Fruit fly (Drosophila melanogaster) whole organism, larva: ENCODE results near the gene betaTub65B.

ENCODE experiments used
- noc ChIP-seq: fragments of 200-800 bp; sonication (Bioruptor generic); optimal IDR thresholded peaks from 3 replicates; lab custom pipeline; 2019; ENCODE audit warnings: missing biosample characterization, mild to moderate bottlenecking, missing genetic modification characterization, moderate library complexity

The betaTub65B gene

dm6 chr3L:6550978-6551339 lies 20.4 kb downstream of the betaTub65B start:
- no peak for TF ChIP-seq noc (tag; lab: Kevin White, UChicago)

- peak; percentile 67 for TF ChIP-seq noc (tag; lab: Kevin White, UChicago)
Measured at dm6 chr3L:6551816-6552371, 21.4 kb downstream of the betaTub65B start.

- no peak for TF ChIP-seq noc (tag; lab: Kevin White, UChicago)
Measured at dm6 chr3L:6552420-6552819, 21.9 kb downstream of the betaTub65B start.

- peak; percentile 99 for TF ChIP-seq noc (tag; lab: Kevin White, UChicago)
Measured at dm6 chr3L:6552968-6553402, 22.5 kb downstream of the betaTub65B start.

dm6 chr3L:6554056-6554739 lies 23.7 kb downstream of the betaTub65B start:
- TF ChIP-seq noc (tag; lab: Kevin White, UChicago): no peak

dm6 chr3L:6556221-6556620 lies 25.7 kb downstream of the betaTub65B start:
- TF ChIP-seq noc (tag; lab: Kevin White, UChicago): peak; percentile 6

- no peak for TF ChIP-seq noc (tag; lab: Kevin White, UChicago)
Measured at dm6 chr3L:6558516-6558915, 28.0 kb downstream of the betaTub65B start.

- TF ChIP-seq noc (tag; lab: Kevin White, UChicago): no peak
Measured at dm6 chr3L:6561052-6561451, 30.5 kb downstream of the betaTub65B start.

dm6 chr3L:6576709-6577108 lies 46.2 kb downstream of the betaTub65B start:
- no peak for TF ChIP-seq noc (tag; lab: Kevin White, UChicago)

- no peak for TF ChIP-seq noc (tag; lab: Kevin White, UChicago)
Measured at dm6 chr3L:6577313-6577852, 46.9 kb downstream of the betaTub65B start.
